Worm (Caenorhabditis elegans) whole organism, L1 larva: ENCODE results near the gene C03H5.4.
A peak's percentile ranks its signal among the peaks of the same experiment; 100 is the strongest.

Experiments used
- C04F5.9 ChIP-seq: sonication (generic microtip); optimal IDR thresholded peaks from 2 replicates; lab custom pipeline; 2016; ENCODE audit warnings: missing genetic modification characterization, missing compliant biosample characterization
- C16A3.4 ChIP-seq: fragments of 150-350 bp; optimal IDR thresholded peaks from 2 replicates; lab custom pipeline; 2014; ENCODE audit warnings: missing biosample characterization, missing genetic modification characterization
- C34B4.2 ChIP-seq: sonication (generic microtip); optimal IDR thresholded peaks from 2 replicates; lab custom pipeline; 2017; ENCODE audit warnings: mild to moderate bottlenecking, missing genetic modification characterization, missing compliant biosample characterization
- Y116A8C.19 ChIP-seq: sonication (generic microtip); optimal IDR thresholded peaks from 2 replicates; lab custom pipeline; 2016; ENCODE audit warnings: missing compliant biosample characterization, missing genetic modification characterization, borderline replicate concordance
- aly-2 ChIP-seq: fragments of 150-350 bp; optimal IDR thresholded peaks from 2 replicates; lab custom pipeline; 2014; ENCODE audit warnings: missing biosample characterization, missing genetic modification characterization
- blmp-1 ChIP-seq: fragments of 150-350 bp; optimal IDR thresholded peaks from 2 replicates; lab custom pipeline; 2014; ENCODE audit warnings: missing biosample characterization, missing genetic modification characterization
- ceh-63 ChIP-seq: fragments of 200-800 bp; sonication (Bioruptor generic); optimal IDR thresholded peaks from 2 replicates; lab custom pipeline; 2018; ENCODE audit warnings: mild to moderate bottlenecking, missing genetic modification characterization, missing compliant biosample characterization
- ceh-82 ChIP-seq, 3 experiments: fragments of 150-350 bp in 1 of 3; sonication (generic microtip) in 2 of 3; optimal IDR thresholded peaks; 2 replicates each; lab custom pipeline; 2014 to 2017; ENCODE audit warnings: missing biosample characterization in 3 of 3, missing genetic modification characterization in 3 of 3
- ceh-88 ChIP-seq: fragments of 200-800 bp; sonication (Bioruptor generic); IDR thresholded peaks from 2 replicates; pipeline ENCODE4 v1.3.6; 2022; ENCODE audit warnings: missing genetic modification characterization, missing compliant biosample characterization
- ceh-90 ChIP-seq: sonication (generic microtip); optimal IDR thresholded peaks from 2 replicates; lab custom pipeline; 2016; ENCODE audit warnings: missing genetic modification characterization, missing compliant biosample characterization
- ces-1 ChIP-seq: fragments of 150-350 bp; optimal IDR thresholded peaks from 2 replicates; lab custom pipeline; 2014; ENCODE audit warnings: missing biosample characterization, missing genetic modification reagents, missing genetic modification characterization
- dpl-1 ChIP-seq, 3 experiments: fragments of 150-350 bp in 2 of 3; sonication (generic microtip) in 1 of 3; optimal IDR thresholded peaks; 2 replicates each; lab custom pipeline; 2014 to 2017; ENCODE audit warnings: missing biosample characterization in 3 of 3, missing genetic modification characterization in 3 of 3, missing genetic modification reagents in 3 of 3
- dsc-1 ChIP-seq: sonication (generic microtip); optimal IDR thresholded peaks from 2 replicates; lab custom pipeline; 2016; ENCODE audit warnings: mild to moderate bottlenecking, missing genetic modification characterization, missing compliant biosample characterization
- efl-1 ChIP-seq, 4 experiments: fragments of 150-350 bp; optimal IDR thresholded peaks in 3 of 4; peaks in 1 of 4; 1 replicate in 1 of 4; 2 replicates in 3 of 4; lab custom pipeline; 2014; ENCODE audit warnings: missing biosample characterization in 2 of 4, missing genetic modification characterization in 2 of 4, missing genetic modification reagents in 2 of 4
- egl-13 ChIP-seq: sonication (generic microtip); optimal IDR thresholded peaks from 2 replicates; lab custom pipeline; 2016; ENCODE audit warnings: missing genotype, missing genetic modification reagents, missing genetic modification characterization, missing compliant biosample characterization
- egl-27 ChIP-seq, 2 experiments: fragments of 150-350 bp in 1 of 2; sonication (generic microtip); optimal IDR thresholded peaks; 3 replicates each; lab custom pipeline; 2017 to 2018; ENCODE audit warnings: missing biosample characterization in 2 of 2, missing genetic modification characterization in 2 of 2, missing genetic modification reagents in 2 of 2
- elt-2 ChIP-seq: sonication (generic microtip); optimal IDR thresholded peaks from 2 replicates; lab custom pipeline; 2016; ENCODE audit warnings: missing genetic modification characterization, mild to moderate bottlenecking, inconsistent platforms, missing compliant biosample characterization, missing genetic modification reagents
- fkh-10 ChIP-seq: sonication (generic microtip); optimal IDR thresholded peaks from 2 replicates; lab custom pipeline; 2017; ENCODE audit warnings: missing biosample characterization, missing genetic modification reagents, missing genetic modification characterization
- fkh-4 ChIP-seq: sonication (generic microtip); optimal IDR thresholded peaks from 2 replicates; lab custom pipeline; 2016; ENCODE audit warnings: missing compliant biosample characterization, missing genetic modification characterization, borderline replicate concordance
- fos-1 ChIP-seq: fragments of 150-350 bp; optimal IDR thresholded peaks from 2 replicates; lab custom pipeline; 2014; ENCODE audit warnings: missing biosample characterization, missing genetic modification characterization
- grh-1 ChIP-seq: fragments of 200-800 bp; sonication (Bioruptor generic); IDR thresholded peaks from 2 replicates; pipeline ENCODE4 v1.3.6; 2022; ENCODE audit warnings: missing genetic modification reagents, missing genetic modification characterization, missing compliant biosample characterization
- hlh-4 ChIP-seq: sonication (generic microtip); optimal IDR thresholded peaks from 2 replicates; lab custom pipeline; 2016; ENCODE audit warnings: mild to moderate bottlenecking, missing genetic modification characterization, missing compliant biosample characterization
- irx-1 ChIP-seq: sonication (generic microtip); optimal IDR thresholded peaks from 2 replicates; lab custom pipeline; 2016; ENCODE audit warnings: missing genetic modification characterization, missing compliant biosample characterization
- jun-1 ChIP-seq: fragments of 150-350 bp; optimal IDR thresholded peaks from 2 replicates; lab custom pipeline; 2014; ENCODE audit warnings: missing biosample characterization, missing genetic modification reagents, missing genetic modification characterization
- lin-14 ChIP-seq: fragments of 200-800 bp; sonication (Bioruptor generic); optimal IDR thresholded peaks from 2 replicates; lab custom pipeline; 2018; ENCODE audit warnings: mild to moderate bottlenecking, missing genetic modification characterization, moderate library complexity, missing compliant biosample characterization
- lin-15B ChIP-seq: fragments of 150-350 bp; sonication (generic microtip); optimal IDR thresholded peaks from 3 replicates; lab custom pipeline; 2014; ENCODE audit warnings: missing biosample characterization, missing genetic modification characterization
- lin-35 ChIP-seq, 2 experiments: fragments of 150-350 bp; optimal IDR thresholded peaks; 2 replicates each; lab custom pipeline; 2014; ENCODE audit warnings: missing biosample characterization in 2 of 2, missing genetic modification characterization in 2 of 2, missing genetic modification reagents in 2 of 2
- lin-39 ChIP-seq: fragments of 150-350 bp; optimal IDR thresholded peaks from 2 replicates; lab custom pipeline; 2014; ENCODE audit warnings: missing biosample characterization, missing genetic modification reagents, missing genetic modification characterization
- lir-3 ChIP-seq: sonication (generic microtip); optimal IDR thresholded peaks from 2 replicates; lab custom pipeline; 2016; ENCODE audit warnings: mild to moderate bottlenecking, missing genetic modification characterization, moderate library complexity, missing compliant biosample characterization; ENCODE audit not compliant: poor library complexity
- mab-9 ChIP-seq: fragments of 200-800 bp; sonication (Bioruptor generic); IDR thresholded peaks from 2 replicates; pipeline ENCODE4 v1.3.6; 2022; ENCODE audit warnings: missing genetic modification reagents, missing genetic modification characterization, missing compliant biosample characterization
- mdl-1 ChIP-seq, 2 experiments: fragments of 150-350 bp; optimal IDR thresholded peaks; 2 replicates each; lab custom pipeline; 2014 to 2017; ENCODE audit warnings: missing biosample characterization in 2 of 2, missing genetic modification characterization in 2 of 2, inconsistent platforms in 1 of 2
- mef-2 ChIP-seq: fragments of 150-350 bp; optimal IDR thresholded peaks from 2 replicates; lab custom pipeline; 2014; ENCODE audit warnings: missing biosample characterization, missing genetic modification characterization
- nhr-11 ChIP-seq: fragments of 150-350 bp; optimal IDR thresholded peaks from 2 replicates; lab custom pipeline; 2014; ENCODE audit warnings: missing biosample characterization, missing genetic modification characterization
- nhr-20 ChIP-seq: sonication (generic microtip); optimal IDR thresholded peaks from 2 replicates; lab custom pipeline; 2016; ENCODE audit warnings: mild to moderate bottlenecking, missing genetic modification characterization, missing compliant biosample characterization
- nhr-237 ChIP-seq: fragments of 150-350 bp; optimal IDR thresholded peaks from 2 replicates; lab custom pipeline; 2014; ENCODE audit warnings: missing biosample characterization, missing genetic modification characterization
- nhr-71 ChIP-seq: sonication (generic microtip); optimal IDR thresholded peaks from 2 replicates; lab custom pipeline; 2016; ENCODE audit warnings: mild to moderate bottlenecking, missing genetic modification characterization, moderate library complexity, missing compliant biosample characterization
- nhr-76 ChIP-seq: sonication (generic microtip); optimal IDR thresholded peaks from 2 replicates; lab custom pipeline; 2017; ENCODE audit warnings: missing biosample characterization, missing genetic modification characterization
- nhr-77 ChIP-seq: fragments of 150-350 bp; optimal IDR thresholded peaks from 2 replicates; lab custom pipeline; 2014; ENCODE audit warnings: missing biosample characterization, missing genetic modification characterization
- skn-1 ChIP-seq: fragments of 150-350 bp; optimal IDR thresholded peaks from 2 replicates; lab custom pipeline; 2014; ENCODE audit warnings: missing biosample characterization, missing genetic modification characterization
- sup-37 ChIP-seq: fragments of 200-800 bp; sonication (Bioruptor generic); optimal IDR thresholded peaks from 2 replicates; lab custom pipeline; 2018; ENCODE audit warnings: mild to moderate bottlenecking, missing genetic modification characterization, missing compliant biosample characterization
- swsn-7 ChIP-seq: sonication (generic microtip); optimal IDR thresholded peaks from 2 replicates; lab custom pipeline; 2016; ENCODE audit warnings: missing genetic modification characterization, missing compliant biosample characterization
- tbx-2 ChIP-seq: sonication (generic microtip); optimal IDR thresholded peaks from 2 replicates; lab custom pipeline; 2016; ENCODE audit warnings: missing genetic modification characterization, missing compliant biosample characterization
- tlp-1 ChIP-seq: fragments of 150-350 bp; optimal IDR thresholded peaks from 2 replicates; lab custom pipeline; 2014; ENCODE audit warnings: missing biosample characterization, missing genetic modification characterization
- unc-130 ChIP-seq: fragments of 150-350 bp; optimal IDR thresholded peaks from 2 replicates; lab custom pipeline; 2017; ENCODE audit warnings: missing biosample characterization, missing genetic modification characterization, inconsistent platforms
- unc-30 ChIP-seq: sonication (generic microtip); optimal IDR thresholded peaks from 2 replicates; lab custom pipeline; 2017; ENCODE audit warnings: missing biosample characterization, missing genetic modification characterization
- unc-86 ChIP-seq: sonication (generic microtip); optimal IDR thresholded peaks from 2 replicates; lab custom pipeline; 2016; ENCODE audit warnings: missing genetic modification characterization, missing compliant biosample characterization
- unc-98 ChIP-seq: fragments of 200-800 bp; sonication (Bioruptor generic); IDR thresholded peaks from 2 replicates; pipeline ENCODE4 v1.3.6; 2022; ENCODE audit warnings: missing genetic modification characterization, missing compliant biosample characterization
- vab-15 ChIP-seq: sonication (generic microtip); optimal IDR thresholded peaks from 2 replicates; lab custom pipeline; 2017; ENCODE audit warnings: missing genotype, mild to moderate bottlenecking, missing genetic modification characterization, missing compliant biosample characterization
- xbp-1 ChIP-seq: sonication (generic microtip); optimal IDR thresholded peaks from 2 replicates; lab custom pipeline; 2016; ENCODE audit warnings: missing genetic modification characterization, missing compliant biosample characterization
- zag-1 ChIP-seq: fragments of 150-350 bp; optimal IDR thresholded peaks from 2 replicates; lab custom pipeline; 2014; ENCODE audit warnings: missing biosample characterization, missing genetic modification characterization
- zip-4 ChIP-seq: fragments of 200-800 bp; sonication (Bioruptor generic); optimal IDR thresholded peaks from 2 replicates; lab custom pipeline; 2018; ENCODE audit warnings: mild to moderate bottlenecking, missing genetic modification characterization, moderate library complexity, missing compliant biosample characterization
- ztf-11 ChIP-seq, 2 experiments: sonication (generic microtip); optimal IDR thresholded peaks; 2 replicates each; lab custom pipeline; 2016 to 2017; ENCODE audit warnings: missing genetic modification characterization in 2 of 2, missing biosample characterization in 1 of 2, missing compliant biosample characterization in 1 of 2
- ztf-4 ChIP-seq: fragments of 150-350 bp; optimal IDR thresholded peaks from 2 replicates; lab custom pipeline; 2014; ENCODE audit warnings: missing biosample characterization, missing genetic modification characterization

Gene C03H5.4

DNA sequence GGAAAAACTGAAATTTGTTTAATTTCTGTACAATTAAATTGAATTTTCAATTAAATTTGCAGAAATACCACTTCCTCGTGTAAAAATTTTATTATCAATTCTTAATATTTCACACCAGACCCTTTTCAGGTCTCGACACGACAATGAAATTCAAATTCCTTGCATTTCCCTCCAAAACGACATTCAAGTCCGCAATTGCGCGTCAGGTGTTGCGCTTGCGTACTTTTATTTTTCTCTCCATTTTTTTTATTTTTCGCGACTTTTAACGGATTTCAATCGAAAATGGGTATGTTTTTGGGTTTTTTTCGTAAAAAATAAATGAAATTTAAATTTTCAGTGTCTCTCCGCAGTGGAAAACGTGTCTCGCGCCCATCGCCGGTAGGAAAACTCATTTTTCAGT is 10.9 kb downstream of the C03H5.4 start, which contains the start of gene C03H5.3 (continued):
- TF ChIP-seq nhr-76 (tag; lab: Kevin White, UChicago) (no peak), egl-27 (tag; optimal IDR thresholded peaks at IDR 0.05; lab: Kevin White, UChicago) (no peak), nhr-237 (tag; lab: Kevin White, UChicago) (no peak), tbx-2 (peak; percentile 73), mef-2 (tag; lab: Kevin White, UChicago) (no peak), jun-1 (tag; lab: Kevin White, UChicago) (no peak), dpl-1 (GFP tag; optimal IDR thresholded peaks at IDR 0.05; lab: Kevin White, UChicago) (peak; percentile 93 to 96 (median 95)), lin-15B (tag; lab: Kevin White, UChicago) (peak; percentile 29), swsn-7 (tag; lab: Kevin White, UChicago) (peak; percentile 60), ceh-82 (tag; optimal IDR thresholded peaks at IDR 0.05; lab: Kevin White, UChicago) (peak; percentile 40 to 74 (median 65)), Y116A8C.19 (no peak), vab-15 (tag; lab: Kevin White, UChicago) (no peak), egl-13 (tag; lab: Kevin White, UChicago) (no peak), aly-2 (tag; lab: Kevin White, UChicago) (no peak), elt-2 (tag; lab: Kevin White, UChicago) (no peak), ces-1 (GFP tag; lab: Kevin White, UChicago) (no peak), ztf-4 (tag; lab: Kevin White, UChicago) (no peak), zag-1 (tag; lab: Kevin White, UChicago) (no peak), skn-1 (peak; percentile 58), nhr-20 (peak; percentile 49), unc-98 (GFP tag; lab: Robert Waterston, UW) (no peak), blmp-1 (tag; lab: Kevin White, UChicago) (peak; percentile 52), dsc-1 (tag; lab: Kevin White, UChicago) (peak; percentile 46), fos-1 (tag; lab: Kevin White, UChicago) (no peak), fkh-10 (no peak), nhr-71 (tag; lab: Kevin White, UChicago) (peak; percentile 72), ceh-88 (no peak), ceh-63 (GFP tag; lab: Kevin White, UChicago) (no peak), lin-39 (tag; lab: Kevin White, UChicago) (no peak), efl-1 (optimal IDR thresholded peaks at IDR 0.05; lab: Kevin White, UChicago) (peak; percentile 96 to 99), efl-1 (GFP tag; optimal IDR thresholded peaks at IDR 0.05 in 1 of 2; lab: Kevin White, UChicago) (peak; percentile 96 to 99), mdl-1 (tag; optimal IDR thresholded peaks at IDR 0.05; lab: Kevin White, UChicago) (peak in 1 of 2 experiments; percentile 8), irx-1 (tag; lab: Kevin White, UChicago) (peak; percentile 27), sup-37 (GFP tag; lab: Kevin White, UChicago) (no peak), C04F5.9 (tag; lab: Kevin White, UChicago) (no peak), unc-30 (tag; lab: Kevin White, UChicago) (no peak), lin-14 (no peak), grh-1 (GFP tag; lab: Robert Waterston, UW) (no peak), lin-35 (GFP tag; optimal IDR thresholded peaks at IDR 0.05; lab: Kevin White, UChicago) (peak; percentile 92 to 96), nhr-11 (tag; lab: Kevin White, UChicago) (no peak), fkh-4 (tag; lab: Kevin White, UChicago) (no peak), hlh-4 (tag; lab: Kevin White, UChicago) (no peak), zip-4 (GFP tag; lab: Kevin White, UChicago) (no peak), tlp-1 (no peak), C16A3.4 (tag; lab: Kevin White, UChicago) (peak; percentile 30), unc-130 (no peak), ceh-90 (tag; lab: Kevin White, UChicago) (no peak), lir-3 (no peak), C34B4.2 (tag; lab: Kevin White, UChicago) (no peak), xbp-1 (tag; lab: Kevin White, UChicago) (peak; percentile 62), mab-9 (no peak), ztf-11 (tag; optimal IDR thresholded peaks at IDR 0.05; lab: Kevin White, UChicago) (no peak), unc-86 (tag; lab: Kevin White, UChicago) (peak; percentile 41), nhr-77 (tag; lab: Kevin White, UChicago) (no peak)
